Fruit fly (Drosophila melanogaster) whole organism, embryonic: ENCODE measurements around the gene CG31104.

Experiments used
- ATbp ChIP-seq: fragments of 200-800 bp; sonication (Bioruptor generic); optimal IDR thresholded peaks from 2 replicates; lab custom pipeline; 2017; ENCODE audit warnings: missing biosample characterization, mild to moderate bottlenecking, missing genetic modification characterization, missing genetic modification reagents
- Atf3 ChIP-seq: fragments of 200-800 bp; sonication (Bioruptor generic); optimal IDR thresholded peaks from 3 replicates; lab custom pipeline; 2016; ENCODE audit warnings: missing biosample characterization, missing genetic modification characterization
- Atf6 ChIP-seq: fragments of 200-800 bp; sonication (Bioruptor generic); IDR thresholded peaks from 2 replicates; pipeline ENCODE4 v1.3.6; 2022; ENCODE audit warnings: missing biosample characterization, missing genetic modification characterization
- BEAF-32 ChIP-seq: fragments of 200-800 bp; sonication (Bioruptor generic); optimal IDR thresholded peaks from 3 replicates; lab custom pipeline; 2017; ENCODE audit warnings: missing biosample characterization, missing genetic modification characterization, mild to moderate bottlenecking, moderate library complexity, missing genetic modification reagents
- Bteb2 ChIP-seq: fragments of 200-800 bp; sonication (Bioruptor generic); optimal IDR thresholded peaks from 2 replicates; lab custom pipeline; 2016; ENCODE audit warnings: missing biosample characterization, missing genetic modification characterization
- C15 ChIP-seq: fragments of 200-800 bp; sonication (Bioruptor generic); IDR thresholded peaks from 3 replicates; pipeline ENCODE4 v1.3.6; 2022; ENCODE audit warnings: missing biosample characterization, missing genetic modification characterization
- CG11723 ChIP-seq: fragments of 200-800 bp; sonication (Bioruptor generic); optimal IDR thresholded peaks from 2 replicates; lab custom pipeline; 2017; ENCODE audit warnings: missing biosample characterization, mild to moderate bottlenecking, missing genetic modification characterization
- CG12071 ChIP-seq: fragments of 200-800 bp; sonication (Bioruptor generic); optimal IDR thresholded peaks from 3 replicates; lab custom pipeline; 2018; ENCODE audit warnings: missing biosample characterization, mild to moderate bottlenecking, missing genetic modification characterization
- CG12769 ChIP-seq: fragments of 200-800 bp; sonication (Bioruptor generic); optimal IDR thresholded peaks from 2 replicates; lab custom pipeline; 2019; ENCODE audit warnings: missing biosample characterization, mild to moderate bottlenecking, missing genetic modification characterization, moderate library complexity
- CG14710 ChIP-seq: fragments of 200-800 bp; sonication (Bioruptor generic); optimal IDR thresholded peaks from 3 replicates; lab custom pipeline; 2019; ENCODE audit warnings: missing biosample characterization, mild to moderate bottlenecking, missing genetic modification characterization, moderate library complexity
- CG15011 ChIP-seq: fragments of 200-800 bp; sonication (Bioruptor generic); optimal IDR thresholded peaks from 3 replicates; lab custom pipeline; 2018; ENCODE audit warnings: missing biosample characterization, mild to moderate bottlenecking, missing genetic modification characterization
- CG17186 ChIP-seq: fragments of 200-800 bp; sonication (Bioruptor generic); optimal IDR thresholded peaks from 3 replicates; lab custom pipeline; 2017; ENCODE audit warnings: missing biosample characterization, missing genetic modification reagents, missing genetic modification characterization
- CG2712 ChIP-seq: fragments of 200-800 bp; optimal IDR thresholded peaks from 3 replicates; lab custom pipeline; 2019; ENCODE audit warnings: missing biosample characterization, mild to moderate bottlenecking, missing genetic modification characterization, moderate library complexity
- CG30403 ChIP-seq: fragments of 200-800 bp; sonication (Bioruptor generic); optimal IDR thresholded peaks from 3 replicates; lab custom pipeline; 2016; ENCODE audit warnings: missing biosample characterization, missing genetic modification characterization
- CG32532 ChIP-seq: fragments of 200-800 bp; sonication (Bioruptor generic); IDR thresholded peaks from 2 replicates; pipeline ENCODE4 v1.3.6; 2022; ENCODE audit warnings: missing biosample characterization, missing genetic modification characterization
- CG3407 ChIP-seq: fragments of 200-800 bp; sonication (Bioruptor generic); optimal IDR thresholded peaks from 2 replicates; lab custom pipeline; 2018; ENCODE audit warnings: missing biosample characterization, mild to moderate bottlenecking, missing genetic modification characterization
- CG34224 ChIP-seq: fragments of 200-800 bp; sonication (Bioruptor generic); IDR thresholded peaks from 3 replicates; pipeline ENCODE4 v1.3.6; 2022; ENCODE audit warnings: missing biosample characterization, missing genetic modification characterization; ENCODE audit not compliant: partially characterized antibody
- CG34376 ChIP-seq: fragments of 200-800 bp; sonication (Bioruptor generic); optimal IDR thresholded peaks from 2 replicates; lab custom pipeline; 2018; ENCODE audit warnings: missing biosample characterization, mild to moderate bottlenecking, missing genetic modification characterization
- CG42726 ChIP-seq: fragments of 200-800 bp; sonication (Bioruptor generic); IDR thresholded peaks from 2 replicates; pipeline ENCODE4 v1.3.6; 2022; ENCODE audit warnings: missing biosample characterization, missing genetic modification characterization; ENCODE audit not compliant: partially characterized antibody
- CG4820 ChIP-seq: fragments of 200-800 bp; sonication (Bioruptor generic); optimal IDR thresholded peaks from 3 replicates; lab custom pipeline; 2016; ENCODE audit warnings: missing biosample characterization, missing genetic modification characterization
- CG5180 ChIP-seq: fragments of 200-800 bp; sonication (Bioruptor generic); optimal IDR thresholded peaks from 3 replicates; lab custom pipeline; 2017; ENCODE audit warnings: missing biosample characterization, missing genetic modification characterization, mild to moderate bottlenecking, moderate library complexity, missing genetic modification reagents
- CG6254 ChIP-seq: fragments of 200-800 bp; sonication (Bioruptor generic); optimal IDR thresholded peaks from 3 replicates; lab custom pipeline; 2017; ENCODE audit warnings: mild to moderate bottlenecking, missing biosample characterization, missing genetic modification reagents, missing genetic modification characterization
- CG6654 ChIP-seq: fragments of 200-800 bp; sonication (Bioruptor generic); optimal IDR thresholded peaks from 2 replicates; lab custom pipeline; 2017; ENCODE audit warnings: missing biosample characterization, mild to moderate bottlenecking, missing genetic modification characterization
- CG6791 ChIP-seq: fragments of 200-800 bp; sonication (Bioruptor generic); IDR thresholded peaks from 3 replicates; pipeline ENCODE4 v1.3.6; 2022; ENCODE audit warnings: missing biosample characterization, missing genetic modification characterization; ENCODE audit not compliant: partially characterized antibody
- CG9609 ChIP-seq: fragments of 200-800 bp; sonication (Bioruptor generic); optimal IDR thresholded peaks from 3 replicates; lab custom pipeline; 2016; ENCODE audit warnings: missing biosample characterization, missing genetic modification characterization
- CG9797 ChIP-seq: fragments of 200-800 bp; sonication (Bioruptor generic); optimal IDR thresholded peaks from 3 replicates; lab custom pipeline; 2018; ENCODE audit warnings: missing biosample characterization, mild to moderate bottlenecking, missing genetic modification characterization
- CrebB ChIP-seq: fragments of 200-800 bp; sonication (Bioruptor generic); optimal IDR thresholded peaks from 3 replicates; lab custom pipeline; 2018; ENCODE audit warnings: missing biosample characterization, mild to moderate bottlenecking, missing genetic modification characterization
- Dfd ChIP-seq, 2 experiments: fragments of >200 bp; optimal IDR thresholded peaks; 2 replicates each; lab custom pipeline; 2017; ENCODE audit warnings: missing biosample characterization in 2 of 2, missing genetic modification characterization in 2 of 2
- Doc3 ChIP-seq: fragments of 200-800 bp; sonication (Bioruptor generic); IDR thresholded peaks from 3 replicates; pipeline ENCODE4 v1.3.6; 2022; ENCODE audit warnings: missing biosample characterization, missing genetic modification characterization; ENCODE audit not compliant: partially characterized antibody
- E2f2 ChIP-seq: fragments of 200-800 bp; sonication (Bioruptor generic); IDR thresholded peaks from 2 replicates; pipeline ENCODE4 v1.3.6; 2022; ENCODE audit warnings: missing biosample characterization, missing genetic modification characterization
- Kr ChIP-seq: fragments of 200-800 bp; sonication (Bioruptor generic); optimal IDR thresholded peaks from 2 replicates; lab custom pipeline; 2017; ENCODE audit warnings: missing biosample characterization, mild to moderate bottlenecking, missing genetic modification characterization
- Mad ChIP-seq: fragments of 200-800 bp; sonication (Bioruptor generic); optimal IDR thresholded peaks from 2 replicates; lab custom pipeline; 2016; ENCODE audit warnings: missing biosample characterization, missing genetic modification characterization
- Oli ChIP-seq: fragments of 200-800 bp; sonication (Bioruptor generic); optimal IDR thresholded peaks from 2 replicates; lab custom pipeline; 2018; ENCODE audit warnings: missing biosample characterization, mild to moderate bottlenecking, missing genetic modification characterization, moderate library complexity
- bbx ChIP-seq: fragments of 200-800 bp; sonication (Bioruptor generic); IDR thresholded peaks from 2 replicates; pipeline ENCODE4 v1.3.6; 2022; ENCODE audit warnings: missing biosample characterization, missing genetic modification characterization; ENCODE audit not compliant: partially characterized antibody
- caup ChIP-seq: fragments of 200-800 bp; sonication (Bioruptor generic); optimal IDR thresholded peaks from 3 replicates; lab custom pipeline; 2017; ENCODE audit warnings: missing biosample characterization, mild to moderate bottlenecking, missing genetic modification characterization, moderate library complexity; ENCODE audit not compliant: severe bottlenecking
- chinmo ChIP-seq: fragments of 200-800 bp; sonication (Bioruptor generic); IDR thresholded peaks from 4 replicates; pipeline ENCODE4 v1.3.6; 2022; ENCODE audit warnings: missing biosample characterization, missing genetic modification characterization; ENCODE audit not compliant: partially characterized antibody
- crc ChIP-seq: fragments of 200-800 bp; sonication (Bioruptor generic); optimal IDR thresholded peaks from 2 replicates; lab custom pipeline; 2016; ENCODE audit warnings: missing biosample characterization, missing genetic modification characterization
- disco-r ChIP-seq: fragments of 200-800 bp; sonication (Bioruptor generic); optimal IDR thresholded peaks from 2 replicates; lab custom pipeline; 2016; ENCODE audit warnings: missing biosample characterization, missing genetic modification characterization
- nerfin-2 ChIP-seq: fragments of 200-800 bp; sonication (Bioruptor generic); IDR thresholded peaks from 2 replicates; pipeline ENCODE4 v1.3.6; 2022; ENCODE audit warnings: missing biosample characterization, missing genetic modification characterization; ENCODE audit not compliant: partially characterized antibody
- pfk ChIP-seq: fragments of 200-800 bp; sonication (Bioruptor generic); optimal IDR thresholded peaks from 2 replicates; lab custom pipeline; 2018; ENCODE audit warnings: missing biosample characterization, mild to moderate bottlenecking, missing genetic modification characterization, moderate library complexity
- phol ChIP-seq: fragments of 200-800 bp; sonication (Bioruptor generic); optimal IDR thresholded peaks from 3 replicates; lab custom pipeline; 2018; ENCODE audit warnings: missing biosample characterization, mild to moderate bottlenecking, missing genetic modification characterization, moderate library complexity
- rib ChIP-seq: fragments of 200-800 bp; sonication (Bioruptor generic); IDR thresholded peaks from 2 replicates; pipeline ENCODE4 v1.3.6; 2022; ENCODE audit warnings: missing biosample characterization, missing genetic modification characterization
- sim ChIP-seq: fragments of 200-800 bp; sonication (Bioruptor generic); IDR thresholded peaks from 2 replicates; pipeline ENCODE4 v1.3.6; 2022; ENCODE audit warnings: missing biosample characterization, missing genetic modification characterization
- sna ChIP-seq: fragments of 200-800 bp; sonication (Bioruptor generic); IDR thresholded peaks from 2 replicates; pipeline ENCODE4 v1.3.6; 2022; ENCODE audit warnings: missing biosample characterization, missing genetic modification characterization; ENCODE audit not compliant: partially characterized antibody
- sqz ChIP-seq: fragments of 200-800 bp; sonication (Bioruptor generic); optimal IDR thresholded peaks from 3 replicates; lab custom pipeline; 2018; ENCODE audit warnings: missing biosample characterization, mild to moderate bottlenecking, missing genetic modification characterization
- tx ChIP-seq: fragments of 200-800 bp; sonication (Bioruptor generic); optimal IDR thresholded peaks from 2 replicates; lab custom pipeline; 2016; ENCODE audit warnings: missing biosample characterization, missing genetic modification characterization
- zen ChIP-seq: fragments of 200-800 bp; sonication (Bioruptor generic); optimal IDR thresholded peaks from 3 replicates; lab custom pipeline; 2018; ENCODE audit warnings: missing biosample characterization, mild to moderate bottlenecking, missing genetic modification characterization, moderate library complexity

The CG31104 gene

dm6 chr3R:25249145-25250141 lies 35.8 kb upstream of the CG31104 start, which contains the start of gene Nup358 (continued):
- TF ChIP-seq CG2712 (tag; lab: Kevin White, UChicago), result peak; percentile 48
- peak; percentile 90 for TF ChIP-seq sna
- TF ChIP-seq Doc3 (GFP tag; lab: Robert Waterston, UW), result peak; percentile 96
- no peak for TF ChIP-seq disco-r (GFP tag; lab: Kevin White, UChicago)
- peak; percentile 20 for TF ChIP-seq CG30403
- no peak for TF ChIP-seq Kr (GFP tag; lab: Kevin White, UChicago)
- TF ChIP-seq CG11723 (GFP tag; lab: Kevin White, UChicago), result no peak
- peak; percentile 74 for TF ChIP-seq E2f2 (GFP tag; lab: Robert Waterston, UW)
- TF ChIP-seq CG3407 (GFP tag; lab: Kevin White, UChicago), result no peak
- TF ChIP-seq CG34376 (GFP tag; lab: Kevin White, UChicago), result peak; percentile 30
- TF ChIP-seq bbx (GFP tag; lab: Robert Waterston, UW), result peak; percentile 99
- TF ChIP-seq nerfin-2, result peak; percentile 97
- TF ChIP-seq caup, result no peak
- TF ChIP-seq CG12071 (GFP tag; lab: Kevin White, UChicago), result no peak
- peak; percentile 98 for TF ChIP-seq CG34224 (GFP tag; lab: Robert Waterston, UW)
- no peak for TF ChIP-seq CG5180 (GFP tag; lab: Kevin White, UChicago)
- no peak for TF ChIP-seq Mad (GFP tag; lab: Kevin White, UChicago)
- no peak for TF ChIP-seq CrebB
- TF ChIP-seq sim, result no peak
- TF ChIP-seq Oli (tag; lab: Kevin White, UChicago), result no peak
- TF ChIP-seq CG14710, result peak; percentile 55
- TF ChIP-seq CG6791 (GFP tag; lab: Robert Waterston, UW), result peak; percentile 99
- TF ChIP-seq Atf6 (GFP tag; lab: Robert Waterston, UW), result no peak
- peak; percentile 95 for TF ChIP-seq BEAF-32 (GFP tag; lab: Kevin White, UChicago)
- no peak for TF ChIP-seq CG4820 (GFP tag; lab: Kevin White, UChicago)
- TF ChIP-seq Bteb2 (GFP tag; lab: Kevin White, UChicago), result no peak
- TF ChIP-seq CG42726 (GFP tag; lab: Robert Waterston, UW), result peak; percentile 99
- TF ChIP-seq zen (tag; lab: Kevin White, UChicago), result peak; percentile 4
- no peak for TF ChIP-seq pfk
- peak; percentile 98 for TF ChIP-seq chinmo
- TF ChIP-seq CG6254 (GFP tag; lab: Kevin White, UChicago), result no peak
- no peak for TF ChIP-seq CG12769
- TF ChIP-seq CG17186 (GFP tag; lab: Kevin White, UChicago), result peak; percentile 58
- no peak for TF ChIP-seq ATbp
- TF ChIP-seq CG15011 (GFP tag; lab: Kevin White, UChicago), result no peak
- TF ChIP-seq C15 (GFP tag; lab: Robert Waterston, UW), result no peak
- TF ChIP-seq CG32532, result peak; percentile 21; the same call in 1 of the 2 replicates
- TF ChIP-seq phol, result peak; percentile 73
- TF ChIP-seq Dfd (GFP tag; optimal IDR thresholded peaks at IDR 0.05; lab: Kevin White, UChicago), result no peak
- TF ChIP-seq Atf3 (GFP tag; lab: Kevin White, UChicago), result no peak
- TF ChIP-seq CG9797 (GFP tag; lab: Kevin White, UChicago), result peak; percentile 8
- TF ChIP-seq CG6654 (GFP tag; lab: Kevin White, UChicago), result no peak
- TF ChIP-seq CG9609, result no peak
- no peak for TF ChIP-seq crc
- TF ChIP-seq rib (GFP tag; lab: Robert Waterston, UW), result peak; percentile 95
- peak; percentile 80 for TF ChIP-seq sqz (GFP tag; lab: Kevin White, UChicago)
- TF ChIP-seq tx, result no peak
